Fruit fly (Drosophila melanogaster): ENCODE data around the gene gny.

DNA sequence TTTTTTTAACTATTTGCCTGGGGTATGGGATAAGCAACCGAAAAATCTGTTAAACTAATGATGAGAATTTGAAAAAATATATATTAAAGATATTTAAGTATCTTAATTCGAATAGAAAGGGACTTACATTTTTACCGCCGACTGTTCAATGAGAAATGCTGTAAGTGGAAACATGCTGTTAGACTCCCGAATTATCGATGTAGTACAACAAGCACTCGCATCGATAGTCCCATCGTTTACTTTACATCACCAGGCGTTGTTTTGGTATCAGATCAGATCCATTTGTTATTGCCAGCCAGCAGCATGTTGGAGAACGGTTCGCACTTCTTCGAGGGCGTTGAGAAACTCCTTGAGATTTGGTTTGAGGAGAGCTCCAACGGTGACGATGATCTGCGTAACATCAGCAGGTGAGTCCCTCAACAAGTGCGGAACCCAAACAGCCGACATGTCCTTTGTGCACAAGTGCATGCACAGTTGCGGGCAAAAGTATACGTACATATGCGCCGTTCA is 40.6 kb upstream of the gny start, which contains the start of gene SamDC:
- TF ChIP-seq psq (GFP tag; optimal IDR thresholded peaks at IDR 0.05) (no peak), dsf (GFP tag; optimal IDR thresholded peaks at IDR 0.05; ENCODE audit: borderline replicate concordance) (no peak), Hnf4 (GFP tag; optimal IDR thresholded peaks at IDR 0.05) (peak; percentile 28), Myc (optimal IDR thresholded peaks at IDR 0.05) (no peak), fru (GFP tag; optimal IDR thresholded peaks at IDR 0.05) (no peak), brk (GFP tag; optimal IDR thresholded peaks at IDR 0.05) (no peak), OdsH (GFP tag; optimal IDR thresholded peaks at IDR 0.05) (peak; percentile 24), CG32264 (GFP tag; optimal IDR thresholded peaks at IDR 0.05) (no peak), Abd-B (GFP tag; optimal IDR thresholded peaks at IDR 0.05) (no peak)

Data from whole organism, wandering third instar larva.